Worm (Caenorhabditis elegans) whole organism, midembryonic: ENCODE results near the gene srlf-3.

Source experiments
- flt-1 ChIP-seq: fragments of 200-800 bp; sonication (Bioruptor generic); IDR thresholded peaks from 2 replicates; pipeline ENCODE4 v1.3.6; 2022; ENCODE audit warnings: missing genetic modification characterization, missing compliant biosample characterization
- klf-2 ChIP-seq: fragments of 200-800 bp; sonication (Bioruptor generic); conservative IDR thresholded peaks from 2 replicates; pipeline ENCODE4 v1.3.6; 2022; ENCODE audit warnings: missing genetic modification reagents, missing genetic modification characterization, missing compliant biosample characterization
- ref-1 ChIP-seq: fragments of 200-800 bp; sonication (Bioruptor generic); conservative IDR thresholded peaks from 2 replicates; pipeline ENCODE4 v1.3.6; 2022; ENCODE audit warnings: missing genetic modification reagents, missing genetic modification characterization, missing compliant biosample characterization
- tab-1 ChIP-seq: fragments of 200-800 bp; sonication (Bioruptor generic); IDR thresholded peaks from 2 replicates; pipeline ENCODE4 v1.3.6; 2022; ENCODE audit warnings: missing genetic modification characterization, missing compliant biosample characterization
- ztf-23 ChIP-seq: fragments of 200-800 bp; sonication (Bioruptor generic); IDR thresholded peaks from 2 replicates; pipeline ENCODE4 v1.3.6; 2022; ENCODE audit warnings: missing genetic modification reagents, missing genetic modification characterization, missing compliant biosample characterization

DNA sequence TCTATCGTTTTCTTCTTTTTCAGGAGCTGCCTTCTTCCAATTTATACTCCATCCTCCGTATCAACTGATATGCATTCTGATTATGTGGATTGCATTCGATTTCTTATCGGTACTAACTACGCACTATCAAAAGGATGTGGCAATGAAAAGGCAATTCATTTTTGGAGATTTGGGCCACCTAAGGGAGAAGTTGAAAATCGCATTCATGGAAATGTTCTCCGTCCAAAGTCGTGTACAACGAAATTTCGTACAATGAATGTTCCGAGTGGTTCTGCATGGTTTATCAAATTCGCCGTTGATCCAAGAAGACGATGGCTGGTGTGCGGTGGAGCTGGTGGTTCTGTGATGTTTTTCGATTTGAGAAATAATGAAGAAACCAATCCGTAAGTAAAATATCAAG is 25.4 kb downstream of the srlf-3 start, which contains the start of gene C09G4.4:
- TF ChIP-seq tab-1 (GFP tag; lab: Robert Waterston, UW) = no peak
- no peak for TF ChIP-seq ztf-23
- TF ChIP-seq klf-2 (GFP tag; lab: Robert Waterston, UW) = no peak
- TF ChIP-seq ref-1 (GFP tag; lab: Robert Waterston, UW) = no peak
- TF ChIP-seq flt-1 (GFP tag; lab: Robert Waterston, UW) = no peak
